Worm (Caenorhabditis elegans) whole organism, mixed stage, embryonic: ENCODE data around the gene T05C3.2.
A peak's percentile ranks its signal among the peaks of the same experiment; 100 is the strongest.

Experiments
- M03D4.4 ChIP-seq: sonication (generic microtip); optimal IDR thresholded peaks from 2 replicates; lab custom pipeline; 2017; ENCODE audit warnings: mild to moderate bottlenecking, missing genetic modification characterization, missing compliant biosample characterization
- bed-3 ChIP-seq: fragments of 200-800 bp; sonication (Bioruptor generic); optimal IDR thresholded peaks from 3 replicates; lab custom pipeline; 2018; ENCODE audit warnings: mild to moderate bottlenecking, missing genetic modification characterization, moderate library complexity, missing compliant biosample characterization
- blmp-1 ChIP-seq: fragments of 150-350 bp; optimal IDR thresholded peaks from 2 replicates; lab custom pipeline; 2014; ENCODE audit warnings: missing biosample characterization, missing genetic modification characterization
- ceh-39 ChIP-seq: fragments of 150-350 bp; optimal IDR thresholded peaks from 2 replicates; lab custom pipeline; 2014; ENCODE audit warnings: missing biosample characterization, missing genetic modification characterization
- ceh-43 ChIP-seq: fragments of 200-800 bp; sonication (Bioruptor generic); optimal IDR thresholded peaks from 2 replicates; lab custom pipeline; 2018; ENCODE audit warnings: mild to moderate bottlenecking, missing genetic modification characterization, moderate library complexity, missing compliant biosample characterization
- ceh-83 ChIP-seq: fragments of 200-800 bp; sonication (Bioruptor generic); optimal IDR thresholded peaks from 2 replicates; lab custom pipeline; 2018; ENCODE audit warnings: mild to moderate bottlenecking, missing genetic modification characterization, missing compliant biosample characterization
- ces-1 ChIP-seq: fragments of 150-350 bp; optimal IDR thresholded peaks from 2 replicates; lab custom pipeline; 2014; ENCODE audit warnings: missing biosample characterization, missing genetic modification reagents, missing genetic modification characterization
- cnd-1 ChIP-seq: fragments of 200-800 bp; sonication (Bioruptor generic); optimal IDR thresholded peaks from 2 replicates; lab custom pipeline; 2018; ENCODE audit warnings: mild to moderate bottlenecking, missing genetic modification characterization, missing compliant biosample characterization
- drap-1 ChIP-seq: fragments of 200-800 bp; sonication (Bioruptor generic); optimal IDR thresholded peaks from 3 replicates; lab custom pipeline; 2018; ENCODE audit warnings: mild to moderate bottlenecking, missing genetic modification characterization, missing compliant biosample characterization
- elt-1 ChIP-seq: sonication (generic microtip); optimal IDR thresholded peaks from 2 replicates; lab custom pipeline; 2017; ENCODE audit warnings: missing genetic modification characterization, mild to moderate bottlenecking, missing compliant biosample characterization, antibody characterized with exemption, moderate library complexity, borderline replicate concordance; ENCODE audit not compliant: insufficient read depth
- elt-3 ChIP-seq: fragments of 150-350 bp; optimal IDR thresholded peaks from 2 replicates; lab custom pipeline; 2014; ENCODE audit warnings: missing biosample characterization, missing genetic modification characterization
- flh-1 ChIP-seq: fragments of 200-800 bp; sonication (Bioruptor generic); optimal IDR thresholded peaks from 2 replicates; lab custom pipeline; 2018; ENCODE audit warnings: mild to moderate bottlenecking, missing genetic modification characterization, moderate library complexity, missing compliant biosample characterization
- ham-2 ChIP-seq: fragments of 200-800 bp; sonication (Bioruptor generic); optimal IDR thresholded peaks from 2 replicates; lab custom pipeline; 2018; ENCODE audit warnings: mild to moderate bottlenecking, missing genetic modification characterization, missing compliant biosample characterization
- hlh-1 ChIP-seq: fragments of 150-350 bp; optimal IDR thresholded peaks from 2 replicates; lab custom pipeline; 2014; ENCODE audit warnings: missing biosample characterization, missing genetic modification reagents, missing genetic modification characterization
- lin-13 ChIP-seq: fragments of 150-350 bp; optimal IDR thresholded peaks from 2 replicates; lab custom pipeline; 2014; ENCODE audit warnings: missing biosample characterization, missing genetic modification characterization
- lin-32 ChIP-seq: fragments of 200-800 bp; sonication (Bioruptor generic); optimal IDR thresholded peaks from 2 replicates; lab custom pipeline; 2018; ENCODE audit warnings: mild to moderate bottlenecking, missing genetic modification characterization, missing compliant biosample characterization
- lsy-2 ChIP-seq: fragments of 150-350 bp; optimal IDR thresholded peaks from 2 replicates; lab custom pipeline; 2014; ENCODE audit warnings: missing biosample characterization, missing genetic modification characterization
- mab-5 ChIP-seq: fragments of 150-350 bp; optimal IDR thresholded peaks from 2 replicates; lab custom pipeline; 2014; ENCODE audit warnings: missing biosample characterization, missing genetic modification characterization
- mep-1 ChIP-seq: fragments of 150-350 bp; optimal IDR thresholded peaks from 2 replicates; lab custom pipeline; 2017; ENCODE audit warnings: missing biosample characterization, missing genetic modification reagents, missing genetic modification characterization, inconsistent platforms
- mls-2 ChIP-seq: sonication (generic microtip); optimal IDR thresholded peaks from 2 replicates; lab custom pipeline; 2016; ENCODE audit warnings: mild to moderate bottlenecking, missing genetic modification characterization, moderate library complexity, missing compliant biosample characterization
- nhr-12 ChIP-seq: fragments of 150-350 bp; optimal IDR thresholded peaks from 2 replicates; lab custom pipeline; 2014; ENCODE audit warnings: missing biosample characterization, missing genetic modification characterization
- nhr-2 ChIP-seq: fragments of 150-350 bp; optimal IDR thresholded peaks from 2 replicates; lab custom pipeline; 2014; ENCODE audit warnings: missing biosample characterization, missing genetic modification characterization
- nhr-237 ChIP-seq: fragments of 150-350 bp; optimal IDR thresholded peaks from 2 replicates; lab custom pipeline; 2014; ENCODE audit warnings: missing biosample characterization, missing genetic modification characterization
- nhr-28 ChIP-seq: fragments of 150-350 bp; optimal IDR thresholded peaks from 2 replicates; lab custom pipeline; 2014; ENCODE audit warnings: missing biosample characterization, missing genetic modification characterization
- nhr-76 ChIP-seq: sonication (generic microtip); optimal IDR thresholded peaks from 2 replicates; lab custom pipeline; 2017; ENCODE audit warnings: missing biosample characterization, missing genetic modification characterization
- pha-4 ChIP-seq: fragments of 150-350 bp; optimal IDR thresholded peaks from 2 replicates; lab custom pipeline; 2018; ENCODE audit warnings: missing biosample characterization, missing genetic modification reagents, missing genetic modification characterization
- sem-2 ChIP-seq: fragments of 200-800 bp; sonication (Bioruptor generic); optimal IDR thresholded peaks from 2 replicates; lab custom pipeline; 2018; ENCODE audit warnings: mild to moderate bottlenecking, missing genetic modification characterization, missing compliant biosample characterization
- snpc-4 ChIP-seq: fragments of 150-350 bp; optimal IDR thresholded peaks from 2 replicates; lab custom pipeline; 2014; ENCODE audit warnings: missing biosample characterization, missing genetic modification characterization
- tbx-8 ChIP-seq: fragments of 200-800 bp; sonication (Bioruptor generic); optimal IDR thresholded peaks from 2 replicates; lab custom pipeline; 2018; ENCODE audit warnings: mild to moderate bottlenecking, missing genetic modification characterization, moderate library complexity, missing compliant biosample characterization
- unc-120 ChIP-seq: sonication (generic microtip); optimal IDR thresholded peaks from 2 replicates; lab custom pipeline; 2017; ENCODE audit warnings: missing genetic modification characterization, missing compliant biosample characterization; ENCODE audit not compliant: poor library complexity, severe bottlenecking
- unc-39 ChIP-seq: fragments of 150-350 bp; optimal IDR thresholded peaks from 2 replicates; lab custom pipeline; 2014; ENCODE audit warnings: missing biosample characterization, missing genetic modification characterization
- unc-62 ChIP-seq: fragments of 150-350 bp; optimal IDR thresholded peaks from 2 replicates; lab custom pipeline; 2014; ENCODE audit warnings: missing biosample characterization, missing genetic modification reagents, missing genetic modification characterization
- zip-8 ChIP-seq: fragments of 150-350 bp; optimal IDR thresholded peaks from 2 replicates; lab custom pipeline; 2014; ENCODE audit warnings: missing biosample characterization, missing genetic modification characterization
- ztf-11 ChIP-seq: fragments of 150-350 bp; optimal IDR thresholded peaks from 2 replicates; lab custom pipeline; 2014; ENCODE audit warnings: missing biosample characterization, missing genetic modification characterization

T05C3.2 gene

DNA sequence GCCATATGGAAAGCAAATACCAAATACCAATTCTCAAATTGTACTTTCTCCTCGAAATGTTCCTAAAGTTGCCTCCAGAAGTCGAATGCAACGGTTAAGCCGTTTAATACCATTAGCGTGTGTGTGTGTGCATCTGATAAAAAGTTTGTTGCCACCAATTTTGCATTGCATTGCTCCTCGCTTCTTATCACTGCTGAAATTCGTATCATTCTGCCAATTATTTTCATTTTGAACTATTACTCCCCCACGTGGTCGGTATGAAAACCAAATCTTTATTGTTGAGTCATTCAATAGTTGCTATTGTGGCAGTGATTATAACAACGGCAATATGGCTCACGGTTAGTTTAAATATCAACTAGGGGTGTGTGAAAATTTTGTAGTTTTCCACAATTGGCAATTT, 3.3 kb upstream of the T05C3.2 start, which contains the start of gene T05C3.6:
Gene T05C3.6, plus strand, starts transcription at position 241 of the 400 bp plus-strand sequence.
- TF ChIP-seq hlh-1 (tag; lab: Kevin White, UChicago) (no peak), nhr-76 (tag; lab: Kevin White, UChicago) (no peak), pha-4 (no peak), mab-5 (tag; lab: Kevin White, UChicago) (no peak), ceh-43 (GFP tag; lab: Kevin White, UChicago) (no peak), zip-8 (tag; lab: Kevin White, UChicago) (no peak), mls-2 (tag; lab: Kevin White, UChicago) (no peak), lin-13 (tag; lab: Kevin White, UChicago) (no peak), sem-2 (GFP tag; lab: Kevin White, UChicago) (no peak), tbx-8 (no peak), lin-32 (GFP tag; lab: Kevin White, UChicago) (no peak), mep-1 (tag; lab: Kevin White, UChicago) (no peak), lsy-2 (no peak)

DNA sequence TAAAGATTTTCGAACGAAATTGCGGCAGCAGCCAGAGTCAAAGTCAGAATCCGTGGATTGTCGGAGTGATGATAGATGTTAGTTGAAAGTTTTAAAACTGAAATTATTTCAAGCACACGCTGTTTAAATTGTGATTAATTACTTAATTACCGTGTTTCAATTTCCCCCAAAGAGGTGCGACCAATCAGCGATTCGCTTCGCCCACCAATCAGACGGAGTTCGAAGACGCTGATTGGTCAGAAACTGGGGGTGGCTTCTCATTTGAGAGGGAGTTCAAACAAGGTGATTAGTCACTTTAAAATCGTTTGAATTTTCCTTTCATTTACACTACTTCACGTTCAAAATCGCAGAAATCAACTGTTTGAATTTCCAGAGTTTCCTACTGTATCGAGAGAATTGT, 5.9 kb downstream of the T05C3.2 start:
- TF ChIP-seq ham-2 (GFP tag; lab: Kevin White, UChicago): no peak
- TF ChIP-seq elt-3 (tag; lab: Kevin White, UChicago): no peak
- no peak for TF ChIP-seq sem-2 (GFP tag; lab: Kevin White, UChicago)
- TF ChIP-seq bed-3 (GFP tag; lab: Kevin White, UChicago): no peak
- no peak for TF ChIP-seq drap-1 (GFP tag; lab: Kevin White, UChicago)
- no peak for TF ChIP-seq hlh-1 (tag; lab: Kevin White, UChicago)
- no peak for TF ChIP-seq ceh-43 (GFP tag; lab: Kevin White, UChicago)
- TF ChIP-seq nhr-28 (tag; lab: Kevin White, UChicago): no peak
- no peak for TF ChIP-seq cnd-1 (tag; lab: Kevin White, UChicago)
- no peak for TF ChIP-seq nhr-2 (tag; lab: Kevin White, UChicago)
- TF ChIP-seq ztf-11 (tag; lab: Kevin White, UChicago): no peak
- TF ChIP-seq mab-5 (tag; lab: Kevin White, UChicago): no peak
- TF ChIP-seq flh-1: no peak
- no peak for TF ChIP-seq elt-1 (tag; lab: Kevin White, UChicago)
- no peak for TF ChIP-seq nhr-12 (tag; lab: Kevin White, UChicago)

DNA sequence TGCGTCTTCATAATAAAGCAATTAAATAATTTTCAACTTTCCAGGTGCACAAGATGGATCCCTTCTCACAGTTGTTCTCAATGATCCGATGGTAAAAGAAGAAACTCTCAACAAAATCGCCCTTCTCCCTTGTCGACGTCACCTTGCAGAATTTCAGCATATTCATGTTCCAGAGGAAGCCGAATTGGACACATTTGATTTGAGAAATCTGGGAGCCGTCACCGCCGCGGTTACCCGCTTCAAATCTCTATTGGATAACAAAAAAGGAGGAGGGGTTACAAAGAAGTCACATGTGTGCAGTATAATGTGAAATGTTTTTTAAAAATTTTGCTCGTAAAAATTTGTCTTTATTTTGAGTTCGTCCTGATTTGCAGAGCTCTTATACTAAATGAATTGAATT, 9.2 kb downstream of the T05C3.2 start:
- TF ChIP-seq cnd-1 (tag; lab: Kevin White, UChicago) (no peak), nhr-12 (tag; lab: Kevin White, UChicago) (no peak), mab-5 (tag; lab: Kevin White, UChicago) (no peak)

DNA sequence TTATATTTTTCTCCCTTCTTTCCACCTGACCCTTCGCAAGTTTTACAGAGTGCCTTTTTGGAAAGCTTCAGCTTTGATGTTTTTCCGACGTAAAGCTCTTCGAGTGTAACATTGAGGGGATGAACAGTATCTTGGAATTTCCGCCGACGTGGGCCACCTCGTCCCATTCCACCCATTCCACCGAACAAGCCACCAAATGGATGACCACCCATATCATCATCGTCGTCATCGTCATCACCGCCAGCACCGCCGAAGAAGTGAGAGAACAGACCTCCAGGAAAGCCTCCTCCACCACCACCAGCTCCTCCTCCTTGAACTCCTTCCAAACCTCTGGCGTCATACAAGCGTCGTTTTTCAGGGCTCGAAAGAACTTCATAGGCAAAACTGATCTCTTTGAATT, 10.7 kb downstream of the T05C3.2 start:
- TF ChIP-seq ceh-43 (GFP tag; lab: Kevin White, UChicago) (no peak), blmp-1 (tag; lab: Kevin White, UChicago) (no peak), nhr-237 (tag; lab: Kevin White, UChicago) (no peak), mep-1 (tag; lab: Kevin White, UChicago) (no peak), mab-5 (tag; lab: Kevin White, UChicago) (no peak), ceh-83 (GFP tag; lab: Kevin White, UChicago) (no peak), bed-3 (GFP tag; lab: Kevin White, UChicago) (no peak), ztf-11 (tag; lab: Kevin White, UChicago) (no peak), flh-1 (no peak), ceh-39 (tag; lab: Kevin White, UChicago) (no peak), lin-13 (tag; lab: Kevin White, UChicago) (no peak)

DNA sequence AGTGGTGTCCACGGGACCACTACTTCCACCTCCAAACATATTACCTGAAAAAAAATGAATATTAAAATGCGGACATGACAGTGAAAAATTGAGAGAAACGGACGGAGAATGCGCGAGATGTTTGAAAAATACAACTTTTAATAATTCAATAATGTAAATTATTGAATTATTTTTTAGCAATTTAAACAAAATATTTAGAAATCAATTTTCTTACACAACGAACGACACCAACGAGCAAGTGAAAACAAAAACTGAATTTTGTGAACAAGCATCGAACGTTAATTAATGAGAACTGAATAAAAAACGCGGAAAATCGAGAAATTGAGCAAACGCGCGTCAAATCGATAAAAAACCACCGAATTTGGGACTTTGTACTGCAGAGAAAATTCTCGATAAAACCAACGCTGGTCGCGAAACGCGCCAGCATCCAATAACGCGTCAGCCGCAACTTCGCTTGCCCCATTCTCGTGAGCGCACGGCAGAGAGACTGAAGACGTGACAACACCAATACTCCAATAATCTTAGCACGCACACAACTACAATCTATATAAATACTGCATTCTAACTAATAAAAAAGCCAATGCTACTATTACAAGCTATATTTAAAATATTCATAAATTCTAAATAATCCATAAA, 11.4 kb downstream of the T05C3.2 start, which contains the start of the genes dnj-19 and nhr-47:
Gene dnj-19, minus strand, starts transcription at position 51 of the 636 bp plus-strand sequence.
Gene nhr-47, plus strand, starts transcription at position 447 of the 636 bp plus-strand sequence.
- TF ChIP-seq unc-120 (peak; percentile 65), snpc-4 (tag; lab: Kevin White, UChicago) (no peak), ceh-83 (GFP tag; lab: Kevin White, UChicago) (no peak), cnd-1 (tag; lab: Kevin White, UChicago) (peak; percentile 81), ceh-43 (GFP tag; lab: Kevin White, UChicago) (peak; percentile 68), blmp-1 (tag; lab: Kevin White, UChicago) (no peak), mls-2 (tag; lab: Kevin White, UChicago) (peak; percentile 76), flh-1 (no peak), nhr-237 (tag; lab: Kevin White, UChicago) (peak; percentile 70), pha-4 (peak; percentile 84), ceh-39 (tag; lab: Kevin White, UChicago) (peak; percentile 65), ztf-11 (tag; lab: Kevin White, UChicago) (peak; percentile 5), mab-5 (tag; lab: Kevin White, UChicago) (no peak), tbx-8 (peak; percentile 14), unc-39 (tag; lab: Kevin White, UChicago) (no peak), elt-1 (tag; lab: Kevin White, UChicago) (no peak), mep-1 (tag; lab: Kevin White, UChicago) (peak; percentile 89), ham-2 (GFP tag; lab: Kevin White, UChicago) (no peak), lsy-2 (peak; percentile 72), M03D4.4 (tag; lab: Kevin White, UChicago) (peak; percentile 65), drap-1 (GFP tag; lab: Kevin White, UChicago) (peak; percentile 72), nhr-76 (tag; lab: Kevin White, UChicago) (no peak), hlh-1 (tag; lab: Kevin White, UChicago) (peak; percentile 7), nhr-12 (tag; lab: Kevin White, UChicago) (peak; percentile 13), bed-3 (GFP tag; lab: Kevin White, UChicago) (peak; percentile 51), nhr-2 (tag; lab: Kevin White, UChicago) (no peak), lin-13 (tag; lab: Kevin White, UChicago) (peak; percentile 95), lin-32 (GFP tag; lab: Kevin White, UChicago) (peak; percentile 37), zip-8 (tag; lab: Kevin White, UChicago) (no peak), ces-1 (GFP tag; lab: Kevin White, UChicago) (peak; percentile 45), unc-62 (peak; percentile 19), sem-2 (GFP tag; lab: Kevin White, UChicago) (peak; percentile 28), elt-3 (tag; lab: Kevin White, UChicago) (no peak)
